Fruit fly (Drosophila melanogaster) whole organism, embryonic: ENCODE data around the gene CG42749.

Experiments used
- BtbVII ChIP-seq: fragments of 200-800 bp; sonication (Bioruptor generic); optimal IDR thresholded peaks from 3 replicates; lab custom pipeline; 2017; ENCODE audit warnings: missing biosample characterization, mild to moderate bottlenecking, missing genetic modification characterization
- CG11093 ChIP-seq: fragments of 200-800 bp; sonication (Bioruptor generic); IDR thresholded peaks from 3 replicates; pipeline ENCODE4 v1.3.6; 2022; ENCODE audit warnings: missing biosample characterization, missing genetic modification characterization
- CG1233 ChIP-seq: fragments of 200-800 bp; sonication (Bioruptor generic); optimal IDR thresholded peaks from 4 replicates; lab custom pipeline; 2018; ENCODE audit warnings: missing biosample characterization, mild to moderate bottlenecking, missing genetic modification characterization
- CG14860 ChIP-seq: fragments of 200-800 bp; sonication (Bioruptor generic); IDR thresholded peaks from 3 replicates; pipeline ENCODE4 v1.3.6; 2022; ENCODE audit warnings: missing biosample characterization, missing genetic modification characterization; ENCODE audit not compliant: partially characterized antibody
- CG16779 ChIP-seq: fragments of 200-800 bp; sonication (Bioruptor generic); IDR thresholded peaks from 2 replicates; pipeline ENCODE4 v1.3.6; 2022; ENCODE audit warnings: missing biosample characterization, missing genetic modification characterization
- CG16863 ChIP-seq: fragments of 200-800 bp; sonication (Bioruptor generic); optimal IDR thresholded peaks from 3 replicates; lab custom pipeline; 2016; ENCODE audit warnings: missing biosample characterization, missing genetic modification characterization
- CG17361 ChIP-seq: fragments of 200-800 bp; sonication (Bioruptor generic); IDR thresholded peaks from 3 replicates; pipeline ENCODE4 v1.3.6; 2022; ENCODE audit warnings: missing biosample characterization, missing genetic modification characterization
- CG18599 ChIP-seq: fragments of 200-800 bp; sonication (Bioruptor generic); optimal IDR thresholded peaks from 3 replicates; lab custom pipeline; 2017; ENCODE audit warnings: missing biosample characterization, missing genetic modification characterization, mild to moderate bottlenecking, moderate library complexity, missing genetic modification reagents
- CG2199 ChIP-seq: fragments of 200-800 bp; sonication (Bioruptor generic); IDR thresholded peaks from 3 replicates; pipeline ENCODE4 v1.3.6; 2022; ENCODE audit warnings: missing biosample characterization, missing genetic modification characterization
- CG30431 ChIP-seq: fragments of 200-800 bp; sonication (Bioruptor generic); optimal IDR thresholded peaks from 2 replicates; lab custom pipeline; 2017; ENCODE audit warnings: missing biosample characterization, missing genetic modification characterization
- CG31365 ChIP-seq: fragments of 200-800 bp; sonication (Bioruptor generic); optimal IDR thresholded peaks from 2 replicates; lab custom pipeline; 2018; ENCODE audit warnings: missing biosample characterization, mild to moderate bottlenecking, missing genetic modification characterization
- CG4328 ChIP-seq: fragments of 200-800 bp; sonication (Bioruptor generic); optimal IDR thresholded peaks from 3 replicates; lab custom pipeline; 2017; ENCODE audit warnings: missing biosample characterization, missing genetic modification reagents, missing genetic modification characterization
- CG4820 ChIP-seq: fragments of 200-800 bp; sonication (Bioruptor generic); optimal IDR thresholded peaks from 3 replicates; lab custom pipeline; 2016; ENCODE audit warnings: missing biosample characterization, missing genetic modification characterization
- CG4854 ChIP-seq: fragments of 200-800 bp; sonication (Bioruptor generic); optimal IDR thresholded peaks from 2 replicates; lab custom pipeline; 2016; ENCODE audit warnings: missing biosample characterization, missing genetic modification characterization, inconsistent platforms
- CG5180 ChIP-seq: fragments of 200-800 bp; sonication (Bioruptor generic); optimal IDR thresholded peaks from 3 replicates; lab custom pipeline; 2017; ENCODE audit warnings: missing biosample characterization, missing genetic modification characterization, mild to moderate bottlenecking, moderate library complexity, missing genetic modification reagents
- CG6791 ChIP-seq: fragments of 200-800 bp; sonication (Bioruptor generic); IDR thresholded peaks from 3 replicates; pipeline ENCODE4 v1.3.6; 2022; ENCODE audit warnings: missing biosample characterization, missing genetic modification characterization; ENCODE audit not compliant: partially characterized antibody
- CG9876 ChIP-seq: fragments of 200-800 bp; sonication (Bioruptor generic); optimal IDR thresholded peaks from 2 replicates; lab custom pipeline; 2016; ENCODE audit warnings: missing biosample characterization, missing genetic modification characterization
- CkIIα-i1 ChIP-seq: fragments of 200-800 bp; sonication (Bioruptor generic); IDR thresholded peaks from 2 replicates; pipeline ENCODE4 v1.3.6; 2022; ENCODE audit warnings: missing biosample characterization, missing genetic modification characterization
- Dp ChIP-seq: fragments of 200-800 bp; sonication (Bioruptor generic); optimal IDR thresholded peaks from 2 replicates; lab custom pipeline; 2018; ENCODE audit warnings: missing biosample characterization, mild to moderate bottlenecking, missing genetic modification characterization, moderate library complexity
- H2.0 ChIP-seq: fragments of 200-800 bp; sonication (Bioruptor generic); IDR thresholded peaks from 2 replicates; pipeline ENCODE4 v1.3.6; 2022; ENCODE audit warnings: missing biosample characterization, missing genetic modification characterization
- Lpt ChIP-seq: fragments of >200 bp; optimal IDR thresholded peaks from 2 replicates; lab custom pipeline; 2018; ENCODE audit warnings: missing biosample characterization, missing genetic modification characterization
- MBD-R2 ChIP-seq: fragments of 200-800 bp; sonication (Bioruptor generic); IDR thresholded peaks from 2 replicates; pipeline ENCODE4 v1.3.6; 2022; ENCODE audit warnings: missing biosample characterization, missing genetic modification characterization
- MESR4 ChIP-seq: fragments of 200-800 bp; sonication (Bioruptor generic); optimal IDR thresholded peaks from 2 replicates; lab custom pipeline; 2018; ENCODE audit warnings: missing biosample characterization, mild to moderate bottlenecking, missing genetic modification characterization, moderate library complexity
- Pdp1 ChIP-seq, 2 experiments: fragments of 200-800 bp; sonication (Bioruptor generic); optimal IDR thresholded peaks; 3 replicates each; lab custom pipeline; 2016; ENCODE audit warnings: missing biosample characterization in 2 of 2, missing genetic modification characterization in 2 of 2, mild to moderate bottlenecking in 1 of 2, moderate library complexity in 1 of 2
- Poxn ChIP-seq: fragments of 200-800 bp; sonication (Bioruptor generic); IDR thresholded peaks from 2 replicates; pipeline ENCODE4 v1.3.6; 2022; ENCODE audit warnings: missing biosample characterization, missing genetic modification characterization
- Ptx1 ChIP-seq: fragments of 200-800 bp; sonication (Bioruptor generic); IDR thresholded peaks from 2 replicates; pipeline ENCODE4 v1.3.6; 2022; ENCODE audit warnings: missing biosample characterization, missing genetic modification characterization
- Side ChIP-seq: fragments of 200-800 bp; sonication (Bioruptor generic); optimal IDR thresholded peaks from 2 replicates; lab custom pipeline; 2016; ENCODE audit warnings: missing biosample characterization, missing genetic modification characterization
- Six4 ChIP-seq: fragments of 200-800 bp; sonication (Bioruptor generic); optimal IDR thresholded peaks from 2 replicates; lab custom pipeline; 2016; ENCODE audit warnings: missing biosample characterization, missing genetic modification characterization
- Spps ChIP-seq: fragments of 200-800 bp; sonication (Bioruptor generic); optimal IDR thresholded peaks from 2 replicates; lab custom pipeline; 2018; ENCODE audit warnings: missing biosample characterization, mild to moderate bottlenecking, missing genetic modification characterization
- Sry-δ ChIP-seq: fragments of 200-800 bp; sonication (Bioruptor generic); optimal IDR thresholded peaks from 2 replicates; lab custom pipeline; 2016; ENCODE audit warnings: missing biosample characterization, missing genetic modification characterization
- TFAM ChIP-seq: fragments of 200-800 bp; sonication (Bioruptor generic); optimal IDR thresholded peaks from 2 replicates; lab custom pipeline; 2017; ENCODE audit warnings: missing biosample characterization, missing genetic modification characterization, inconsistent platforms
- ara ChIP-seq: fragments of 200-800 bp; sonication (Bioruptor generic); IDR thresholded peaks from 2 replicates; pipeline ENCODE4 v1.3.6; 2022; ENCODE audit warnings: missing biosample characterization, missing genetic modification characterization
- btn ChIP-seq: fragments of 200-800 bp; sonication (Bioruptor generic); optimal IDR thresholded peaks from 2 replicates; lab custom pipeline; 2016; ENCODE audit warnings: missing biosample characterization, missing genetic modification characterization
- cas ChIP-seq: fragments of 200-800 bp; sonication (Bioruptor generic); IDR thresholded peaks from 2 replicates; pipeline ENCODE4 v1.3.6; 2022; ENCODE audit warnings: missing biosample characterization, missing genetic modification characterization
- corto ChIP-seq: fragments of 200-800 bp; sonication (Bioruptor generic); optimal IDR thresholded peaks from 2 replicates; lab custom pipeline; 2016; ENCODE audit warnings: missing biosample characterization, mild to moderate bottlenecking, missing genetic modification characterization, moderate library complexity
- da ChIP-seq: fragments of 200-800 bp; sonication (Bioruptor generic); optimal IDR thresholded peaks from 2 replicates; lab custom pipeline; 2016; ENCODE audit warnings: missing biosample characterization, missing genetic modification characterization
- dimm ChIP-seq: fragments of 200-800 bp; sonication (Bioruptor generic); IDR thresholded peaks from 2 replicates; pipeline ENCODE4 v1.3.6; 2022; ENCODE audit warnings: missing biosample characterization, missing genetic modification characterization
- en ChIP-seq: fragments of 200-800 bp; sonication (Bioruptor generic); optimal IDR thresholded peaks from 2 replicates; lab custom pipeline; 2016; ENCODE audit warnings: missing biosample characterization, missing genetic modification characterization
- esg ChIP-seq: fragments of 200-800 bp; sonication (Bioruptor generic); conservative IDR thresholded peaks from 2 replicates; pipeline ENCODE4 v1.3.6; 2022; ENCODE audit warnings: missing biosample characterization, missing genetic modification characterization
- eve ChIP-seq, 2 experiments: fragments of >200 bp; optimal IDR thresholded peaks; 2 replicates each; lab custom pipeline; 2017; ENCODE audit warnings: missing biosample characterization in 2 of 2, missing genetic modification characterization in 2 of 2
- fd102C ChIP-seq: fragments of 200-800 bp; sonication (Bioruptor generic); optimal IDR thresholded peaks from 2 replicates; lab custom pipeline; 2018; ENCODE audit warnings: missing biosample characterization, mild to moderate bottlenecking, missing genetic modification characterization, moderate library complexity
- ftz-f1 ChIP-seq: fragments of 200-800 bp; sonication (Bioruptor generic); optimal IDR thresholded peaks from 2 replicates; lab custom pipeline; 2016; ENCODE audit warnings: missing biosample characterization, missing genetic modification characterization
- her ChIP-seq: fragments of 200-800 bp; sonication (Bioruptor generic); optimal IDR thresholded peaks from 2 replicates; lab custom pipeline; 2016; ENCODE audit warnings: missing biosample characterization, missing genetic modification characterization
- hth ChIP-seq: fragments of >200 bp; optimal IDR thresholded peaks from 2 replicates; lab custom pipeline; 2017; ENCODE audit warnings: inconsistent platforms
- lbe ChIP-seq: fragments of 200-800 bp; sonication (Bioruptor generic); optimal IDR thresholded peaks from 2 replicates; lab custom pipeline; 2016; ENCODE audit warnings: missing biosample characterization, mild to moderate bottlenecking, missing genetic modification characterization
- nerfin-2 ChIP-seq: fragments of 200-800 bp; sonication (Bioruptor generic); IDR thresholded peaks from 2 replicates; pipeline ENCODE4 v1.3.6; 2022; ENCODE audit warnings: missing biosample characterization, missing genetic modification characterization; ENCODE audit not compliant: partially characterized antibody
- pfk ChIP-seq: fragments of 200-800 bp; sonication (Bioruptor generic); optimal IDR thresholded peaks from 2 replicates; lab custom pipeline; 2018; ENCODE audit warnings: missing biosample characterization, mild to moderate bottlenecking, missing genetic modification characterization, moderate library complexity
- repo ChIP-seq: fragments of 200-800 bp; sonication (Bioruptor generic); optimal IDR thresholded peaks from 2 replicates; lab custom pipeline; 2016; ENCODE audit warnings: missing biosample characterization, missing genetic modification characterization
- rib ChIP-seq: fragments of 200-800 bp; sonication (Bioruptor generic); IDR thresholded peaks from 2 replicates; pipeline ENCODE4 v1.3.6; 2022; ENCODE audit warnings: missing biosample characterization, missing genetic modification characterization
- salm ChIP-seq: fragments of 200-800 bp; sonication (Bioruptor generic); optimal IDR thresholded peaks from 2 replicates; lab custom pipeline; 2018; ENCODE audit warnings: missing biosample characterization, mild to moderate bottlenecking, missing genetic modification characterization
- scrt ChIP-seq: fragments of 200-800 bp; sonication (Bioruptor generic); optimal IDR thresholded peaks from 2 replicates; lab custom pipeline; 2018; ENCODE audit warnings: missing biosample characterization, mild to moderate bottlenecking, missing genetic modification characterization, moderate library complexity
- sug ChIP-seq: fragments of 200-800 bp; optimal IDR thresholded peaks from 2 replicates; lab custom pipeline; 2019; ENCODE audit warnings: missing biosample characterization, mild to moderate bottlenecking, missing genetic modification characterization, moderate library complexity

Gene CG42749

dm6 chrX:5332259-5332862 lies 36.5 kb downstream of the CG42749 start, which contains the start of gene CanB (continued):
- no peak for TF ChIP-seq sug
- TF ChIP-seq CG16779 (GFP tag; lab: Robert Waterston, UW) = no peak
- TF ChIP-seq Six4 (GFP tag; lab: Kevin White, UChicago) = no peak
- TF ChIP-seq CG4328 = no peak
- TF ChIP-seq Side = no peak
- no peak for TF ChIP-seq corto (GFP tag; lab: Kevin White, UChicago)
- peak; percentile 17 for TF ChIP-seq ftz-f1 (GFP tag; lab: Kevin White, UChicago)
- no peak for TF ChIP-seq dimm (GFP tag; lab: Robert Waterston, UW)
- TF ChIP-seq rib = no peak
- no peak for TF ChIP-seq her (GFP tag; lab: Kevin White, UChicago)
- no peak; the same call in 1 of the 2 replicates for TF ChIP-seq MBD-R2 (GFP tag; lab: Robert Waterston, UW)
- peak; percentile 74 for TF ChIP-seq CG6791 (GFP tag; lab: Robert Waterston, UW)
- TF ChIP-seq CG11093 (GFP tag; lab: Robert Waterston, UW) = no peak
- no peak for TF ChIP-seq lbe (GFP tag; lab: Kevin White, UChicago)
- no peak for TF ChIP-seq repo
- no peak for TF ChIP-seq CG1233 (GFP tag; lab: Kevin White, UChicago)
- no peak for TF ChIP-seq H2.0 (GFP tag; lab: Robert Waterston, UW)
- TF ChIP-seq MESR4 (GFP tag; lab: Kevin White, UChicago) = no peak
- peak; percentile 82 for TF ChIP-seq Sry-δ (GFP tag; lab: Kevin White, UChicago)
- TF ChIP-seq CG4820 (GFP tag; lab: Kevin White, UChicago) = no peak
- no peak for TF ChIP-seq cas
- TF ChIP-seq CG2199 (GFP tag; lab: Robert Waterston, UW) = no peak
- no peak for TF ChIP-seq CG4854 (GFP tag; lab: Kevin White, UChicago)
- no peak for TF ChIP-seq Poxn (GFP tag; lab: Robert Waterston, UW)
- no peak for TF ChIP-seq BtbVII (GFP tag; lab: Kevin White, UChicago)
- TF ChIP-seq pfk (GFP tag; lab: Kevin White, UChicago) = no peak
- no peak for TF ChIP-seq eve (GFP tag; optimal IDR thresholded peaks at IDR 0.05; lab: Kevin White, UChicago)
- peak; percentile 4 for TF ChIP-seq Dp
- no peak for TF ChIP-seq Spps (tag; lab: Kevin White, UChicago)
- no peak for TF ChIP-seq Ptx1 (GFP tag; lab: Robert Waterston, UW)
- TF ChIP-seq CG18599 (GFP tag; lab: Kevin White, UChicago) = no peak
- no peak for TF ChIP-seq CG31365
- no peak for TF ChIP-seq CG9876 (GFP tag; lab: Kevin White, UChicago)
- no peak for TF ChIP-seq TFAM (GFP tag; lab: Kevin White, UChicago)
- TF ChIP-seq scrt (GFP tag; lab: Kevin White, UChicago) = peak; percentile 94
- TF ChIP-seq CG17361 = no peak
- TF ChIP-seq nerfin-2 (GFP tag; lab: Robert Waterston, UW) = no peak; the same call in 1 of the 2 replicates
- TF ChIP-seq CG14860 = no peak
- no peak for TF ChIP-seq btn (GFP tag; lab: Kevin White, UChicago)
- no peak for TF ChIP-seq da (GFP tag; lab: Kevin White, UChicago)
- no peak for TF ChIP-seq ara (GFP tag; lab: Robert Waterston, UW)
- TF ChIP-seq esg (GFP tag; lab: Robert Waterston, UW) = no peak
- TF ChIP-seq CG16863 = no peak
- no peak for TF ChIP-seq fd102C (GFP tag; lab: Kevin White, UChicago)
- TF ChIP-seq CG30431 (GFP tag; lab: Kevin White, UChicago) = no peak
- no peak for TF ChIP-seq salm
- no peak for TF ChIP-seq Lpt (GFP tag; lab: Kevin White, UChicago)
- TF ChIP-seq Pdp1 (GFP tag; optimal IDR thresholded peaks at IDR 0.05; lab: Kevin White, UChicago) = no peak
- no peak for TF ChIP-seq en
- no peak for TF ChIP-seq hth (lab: Kevin White, UChicago)
- TF ChIP-seq CkIIα-i1 (GFP tag; lab: Robert Waterston, UW) = no peak
- no peak for TF ChIP-seq CG5180 (GFP tag; lab: Kevin White, UChicago)
